In the genomic region with DNA sequence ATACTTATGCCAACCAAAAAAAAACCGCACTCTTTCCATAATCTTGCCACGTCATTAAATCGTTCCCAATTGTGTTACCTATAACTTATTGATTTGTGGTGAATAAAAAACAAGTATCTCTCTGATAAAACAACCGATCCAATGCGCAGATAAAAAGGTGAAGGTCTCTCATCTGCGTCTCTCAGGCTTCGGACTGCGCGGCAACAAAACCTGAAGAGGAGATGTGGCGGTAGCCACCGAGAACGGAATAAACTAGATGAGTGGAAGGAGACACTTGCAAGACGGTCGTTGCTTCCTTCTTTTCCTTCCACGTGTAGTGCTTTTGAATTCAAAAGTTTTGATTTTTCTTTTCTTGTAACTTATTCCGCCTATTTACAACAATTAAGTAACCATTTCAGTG, we compare ENCODE assay signal across 4 worm cellular contexts.
A peak's percentile ranks its signal among the peaks of the same experiment; 100 is the strongest.
TF ChIP-seq lines count a peak whose summit lies in the region.

A gene (plus strand): TSS at position 277 of the 400 bp plus-strand sequence.

TF ChIP-seq in whole organism, L1 larva, 84 proteins besides CTCF, POLR2A, EP300 and RAD21:
- TF ChIP-seq ceh-88 (GFP tag; IDR thresholded peaks at IDR 0.05; lab: Robert Waterston, UW) (no peak), lin-15B (tag; optimal IDR thresholded peaks at IDR 0.05; lab: Kevin White, UChicago) (no peak), unc-30 (tag; optimal IDR thresholded peaks at IDR 0.05; lab: Kevin White, UChicago) (no peak), dpl-1 (GFP tag; optimal IDR thresholded peaks at IDR 0.05; lab: Kevin White, UChicago) (no peak), lin-14 (GFP tag; optimal IDR thresholded peaks at IDR 0.05; lab: Kevin White, UChicago) (peak; percentile 46), zag-1 (tag; optimal IDR thresholded peaks at IDR 0.05; lab: Kevin White, UChicago) (no peak), C04F5.9 (tag; optimal IDR thresholded peaks at IDR 0.05; lab: Kevin White, UChicago) (no peak), mep-1 (tag; optimal IDR thresholded peaks at IDR 0.05; lab: Kevin White, UChicago) (peak; percentile 20), elt-3 (tag; optimal IDR thresholded peaks at IDR 0.05; lab: Kevin White, UChicago) (peak in 1 of 6 experiments; percentile 38), rnt-1 (tag; optimal IDR thresholded peaks at IDR 0.05; lab: Kevin White, UChicago) (peak; percentile 3), fkh-4 (tag; optimal IDR thresholded peaks at IDR 0.05; lab: Kevin White, UChicago; ENCODE audit: borderline replicate concordance) (no peak), alr-1 (tag; optimal IDR thresholded peaks at IDR 0.05; lab: Kevin White, UChicago; ENCODE audit: borderline replicate concordance) (no peak), ama-1 (optimal IDR thresholded peaks at IDR 0.05; lab: Kevin White, UChicago) (no peak), mdl-1 (tag; optimal IDR thresholded peaks at IDR 0.05; lab: Kevin White, UChicago) (no peak), lin-39 (tag; optimal IDR thresholded peaks at IDR 0.05; lab: Kevin White, UChicago) (no peak), blmp-1 (tag; optimal IDR thresholded peaks at IDR 0.05; lab: Kevin White, UChicago) (peak; percentile 68), nhr-237 (tag; optimal IDR thresholded peaks at IDR 0.05; lab: Kevin White, UChicago) (no peak)

TF ChIP-seq in whole organism, L2 larva, 48 proteins besides CTCF, POLR2A, EP300 and RAD21:
- TF ChIP-seq nhr-21 (tag; optimal IDR thresholded peaks at IDR 0.05; lab: Kevin White, UChicago) (peak; percentile 24), crh-2 (tag; optimal IDR thresholded peaks at IDR 0.05; lab: Kevin White, UChicago) (peak; percentile 14), fos-1 (tag; optimal IDR thresholded peaks at IDR 0.05; lab: Kevin White, UChicago) (no peak), ceh-82 (tag; optimal IDR thresholded peaks at IDR 0.05; lab: Kevin White, UChicago) (no peak)

TF ChIP-seq in whole organism, L3 larva, 47 proteins besides CTCF, POLR2A, EP300 and RAD21:
- TF ChIP-seq fkh-2 (tag; optimal IDR thresholded peaks at IDR 0.05; lab: Kevin White, UChicago) (no peak), ama-1 (optimal IDR thresholded peaks at IDR 0.05; lab: Kevin White, UChicago) (no peak), ceh-28 (tag; optimal IDR thresholded peaks at IDR 0.05; lab: Kevin White, UChicago) (peak; percentile 12), nhr-12 (tag; optimal IDR thresholded peaks at IDR 0.05; lab: Kevin White, UChicago) (no peak), elt-1 (tag; optimal IDR thresholded peaks at IDR 0.05; lab: Kevin White, UChicago) (peak; percentile 30), elt-3 (tag; optimal IDR thresholded peaks at IDR 0.05; lab: Kevin White, UChicago) (peak in 1 of 3 experiments; percentile 18), nhr-23 (tag; optimal IDR thresholded peaks at IDR 0.05; lab: Kevin White, UChicago) (peak; percentile 65), lin-15B (tag; optimal IDR thresholded peaks at IDR 0.05; lab: Kevin White, UChicago) (peak; percentile 3), fkh-10 (GFP tag; optimal IDR thresholded peaks at IDR 0.05; lab: Kevin White, UChicago) (no peak), nhr-25 (tag; optimal IDR thresholded peaks at IDR 0.05; lab: Kevin White, UChicago) (peak; percentile 74)

TF ChIP-seq in whole organism, L4 larva, 104 proteins besides CTCF, POLR2A, EP300 and RAD21:
- TF ChIP-seq ceh-62 (tag; optimal IDR thresholded peaks at IDR 0.05; lab: Kevin White, UChicago) (no peak), mxl-3 (GFP tag; optimal IDR thresholded peaks at IDR 0.05; lab: Kevin White, UChicago) (peak; percentile 25), mxl-2 (GFP tag; conservative IDR thresholded peaks at IDR 0.05; lab: Robert Waterston, UW) (no peak), zip-2 (tag; optimal IDR thresholded peaks at IDR 0.05; lab: Kevin White, UChicago) (no peak), nhr-28 (tag; optimal IDR thresholded peaks at IDR 0.05; lab: Kevin White, UChicago) (peak; percentile 20), unc-39 (tag; optimal IDR thresholded peaks at IDR 0.05; lab: Kevin White, UChicago) (no peak), T20F7.1 (GFP tag; optimal IDR thresholded peaks at IDR 0.05; lab: Kevin White, UChicago) (no peak), mdl-1 (tag; optimal IDR thresholded peaks at IDR 0.05; lab: Kevin White, UChicago) (peak in 1 of 2 experiments; percentile 48), lin-1 (GFP tag; IDR thresholded peaks at IDR 0.05; lab: Robert Waterston, UW) (no peak)
